Worm (Caenorhabditis elegans): Measurements from ENCODE around the gene sodh-2.

Gene sodh-2

ce11 chrV:11859082-11859858 lies 31.8 kb downstream of the sodh-2 start (continued):
- TF ChIP-seq nhr-77 (tag; optimal IDR thresholded peaks at IDR 0.05) (no peak), ces-1 (GFP tag; optimal IDR thresholded peaks at IDR 0.05) (no peak), ZK546.5 (tag; optimal IDR thresholded peaks at IDR 0.05) (no peak), unc-62 (GFP tag; optimal IDR thresholded peaks at IDR 0.05 in 1 of 2) (peak in 1 of 2 experiments; percentile 95), unc-62 (tag; optimal IDR thresholded peaks at IDR 0.05) (no peak), lin-15B (tag; optimal IDR thresholded peaks at IDR 0.05) (no peak), Y48G9A.11 (GFP tag; IDR thresholded peaks at IDR 0.05) (no peak), nhr-48 (tag; optimal IDR thresholded peaks at IDR 0.05) (peak; percentile 95), zfp-2 (tag; optimal IDR thresholded peaks at IDR 0.05) (no peak), nhr-25 (tag; optimal IDR thresholded peaks at IDR 0.05; ENCODE audit: borderline replicate concordance, insufficient read depth) (peak; percentile 60), spr-3 (GFP tag; optimal IDR thresholded peaks at IDR 0.05) (no peak), lsy-2 (tag; optimal IDR thresholded peaks at IDR 0.05) (peak; percentile 16 to 60), F37D6.2 (tag; optimal IDR thresholded peaks at IDR 0.05) (no peak), daf-16 (GFP tag; optimal IDR thresholded peaks at IDR 0.05) (no peak), daf-16 (tag; optimal IDR thresholded peaks at IDR 0.05) (peak; percentile 67), daf-19 (GFP tag; conservative IDR thresholded peaks at IDR 0.05) (no peak), hlh-30 (tag; optimal IDR thresholded peaks at IDR 0.05; ENCODE audit: insufficient read depth) (peak; percentile 78), mxl-3 (GFP tag; optimal IDR thresholded peaks at IDR 0.05) (no peak), nhr-28 (tag; optimal IDR thresholded peaks at IDR 0.05) (peak; percentile 40), lin-39 (tag; optimal IDR thresholded peaks at IDR 0.05) (no peak), F49E8.2 (tag; optimal IDR thresholded peaks at IDR 0.05; ENCODE audit: borderline replicate concordance) (no peak), sdz-12 (GFP tag; optimal IDR thresholded peaks at IDR 0.05) (no peak), php-3 (GFP tag; IDR thresholded peaks at IDR 0.05) (0 out of 2 replicates have a peak, but pooled peaks have one; percentile 7), pha-4 (GFP tag; IDR thresholded peaks at IDR 0.05) (no peak), pha-4 (tag; optimal IDR thresholded peaks at IDR 0.05) (peak; percentile 23), mdl-1 (tag; optimal IDR thresholded peaks at IDR 0.05) (peak; percentile 59 to 90), nhr-6 (tag; optimal IDR thresholded peaks at IDR 0.05) (no peak), pqm-1 (tag; optimal IDR thresholded peaks at IDR 0.05) (peak; percentile 97), lin-1 (GFP tag; IDR thresholded peaks at IDR 0.05) (0 out of 2 replicates have a peak, but pooled peaks have one; percentile 10)

ce11 chrV:11858299-11858698 lies 32.7 kb downstream of the sodh-2 start:
- TF ChIP-seq spr-3 (GFP tag; optimal IDR thresholded peaks at IDR 0.05): no peak
- peak; percentile 65 for TF ChIP-seq aha-1 (tag)

ce11 chrV:11857756-11858155 lies 33.3 kb downstream of the sodh-2 start:
- peak; percentile 97 for TF ChIP-seq aha-1 (tag)
- TF ChIP-seq mdl-1 (tag; optimal IDR thresholded peaks at IDR 0.05): peak; percentile 8 to 17
- TF ChIP-seq lin-15B (tag; optimal IDR thresholded peaks at IDR 0.05): no peak
- TF ChIP-seq dmd-8 (GFP tag; IDR thresholded peaks at IDR 0.05): no peak
- peak; percentile 25 for TF ChIP-seq nhr-28 (tag; optimal IDR thresholded peaks at IDR 0.05)
- peak; percentile 25; the same call in 1 of the 2 replicates for TF ChIP-seq dmd-6 (GFP tag; IDR thresholded peaks at IDR 0.05)
- TF ChIP-seq hlh-11 (tag; optimal IDR thresholded peaks at IDR 0.05): peak; percentile 1
- TF ChIP-seq mep-1 (tag; optimal IDR thresholded peaks at IDR 0.05): peak; percentile 4
- peak; percentile 39 for TF ChIP-seq hlh-30 (tag; optimal IDR thresholded peaks at IDR 0.05; ENCODE audit: insufficient read depth)
- TF ChIP-seq ceh-20 (GFP tag; IDR thresholded peaks at IDR 0.05): no peak

ce11 chrV:11856022-11856421 lies 35.0 kb downstream of the sodh-2 start:
- TF ChIP-seq unc-62 (GFP tag; optimal IDR thresholded peaks at IDR 0.05 in 1 of 2) (peak in 1 of 2 experiments; percentile 74), unc-62 (tag; optimal IDR thresholded peaks at IDR 0.05) (no peak), aha-1 (tag) (peak; percentile 75), attf-4 (tag; optimal IDR thresholded peaks at IDR 0.05) (no peak)

Measured in whole organism, L4 larva.